Fruit fly (Drosophila melanogaster) whole organism, embryonic: ENCODE results near the gene CG31213.

Experiments
- ATbp ChIP-seq: fragments of 200-800 bp; sonication (Bioruptor generic); optimal IDR thresholded peaks from 2 replicates; lab custom pipeline; 2017; ENCODE audit warnings: missing biosample characterization, mild to moderate bottlenecking, missing genetic modification characterization, missing genetic modification reagents
- Aef1 ChIP-seq: fragments of 200-800 bp; sonication (Bioruptor generic); IDR thresholded peaks from 3 replicates; pipeline ENCODE4 v1.3.6; 2022; ENCODE audit warnings: missing biosample characterization, missing genetic modification characterization
- B-H2 ChIP-seq: fragments of 200-800 bp; sonication (Bioruptor generic); optimal IDR thresholded peaks from 2 replicates; lab custom pipeline; 2018; ENCODE audit warnings: missing biosample characterization, mild to moderate bottlenecking, missing genetic modification characterization
- CG10274 ChIP-seq: fragments of 200-800 bp; sonication (Bioruptor generic); optimal IDR thresholded peaks from 3 replicates; lab custom pipeline; 2017; ENCODE audit warnings: missing biosample characterization, mild to moderate bottlenecking, missing genetic modification characterization
- CG10462 ChIP-seq: fragments of 200-800 bp; sonication (Bioruptor generic); optimal IDR thresholded peaks from 2 replicates; lab custom pipeline; 2016; ENCODE audit warnings: missing biosample characterization, missing genetic modification characterization
- CG12104 ChIP-seq: fragments of 200-800 bp; sonication (Bioruptor generic); optimal IDR thresholded peaks from 3 replicates; lab custom pipeline; 2016; ENCODE audit warnings: missing biosample characterization, missing genetic modification characterization
- CG12236 ChIP-seq: fragments of 200-800 bp; sonication (Bioruptor generic); optimal IDR thresholded peaks from 2 replicates; lab custom pipeline; 2016; ENCODE audit warnings: missing biosample characterization, missing genetic modification characterization
- CG12744 ChIP-seq: fragments of 200-800 bp; sonication (Bioruptor generic); optimal IDR thresholded peaks from 2 replicates; lab custom pipeline; 2016; ENCODE audit warnings: missing biosample characterization, missing genetic modification characterization
- CG15011 ChIP-seq: fragments of 200-800 bp; sonication (Bioruptor generic); optimal IDR thresholded peaks from 3 replicates; lab custom pipeline; 2018; ENCODE audit warnings: missing biosample characterization, mild to moderate bottlenecking, missing genetic modification characterization
- CG15269 ChIP-seq: fragments of 200-800 bp; sonication (Bioruptor generic); optimal IDR thresholded peaks from 2 replicates; lab custom pipeline; 2018; ENCODE audit warnings: missing biosample characterization, mild to moderate bottlenecking, missing genetic modification characterization, moderate library complexity
- CG15601 ChIP-seq: fragments of 200-800 bp; sonication (Bioruptor generic); optimal IDR thresholded peaks from 3 replicates; lab custom pipeline; 2019; ENCODE audit warnings: missing biosample characterization, mild to moderate bottlenecking, missing genetic modification characterization, moderate library complexity
- CG16863 ChIP-seq: fragments of 200-800 bp; sonication (Bioruptor generic); optimal IDR thresholded peaks from 3 replicates; lab custom pipeline; 2016; ENCODE audit warnings: missing biosample characterization, missing genetic modification characterization
- CG17186 ChIP-seq: fragments of 200-800 bp; sonication (Bioruptor generic); optimal IDR thresholded peaks from 3 replicates; lab custom pipeline; 2017; ENCODE audit warnings: missing biosample characterization, missing genetic modification reagents, missing genetic modification characterization
- CG17361 ChIP-seq: fragments of 200-800 bp; sonication (Bioruptor generic); IDR thresholded peaks from 3 replicates; pipeline ENCODE4 v1.3.6; 2022; ENCODE audit warnings: missing biosample characterization, missing genetic modification characterization
- CG17385 ChIP-seq: fragments of 200-800 bp; sonication (Bioruptor generic); optimal IDR thresholded peaks from 3 replicates; lab custom pipeline; 2018; ENCODE audit warnings: missing biosample characterization, mild to moderate bottlenecking, missing genetic modification characterization
- CG17568 ChIP-seq: fragments of 200-800 bp; sonication (Bioruptor generic); optimal IDR thresholded peaks from 2 replicates; lab custom pipeline; 2018; ENCODE audit warnings: missing biosample characterization, mild to moderate bottlenecking, missing genetic modification characterization, moderate library complexity
- CG2199 ChIP-seq: fragments of 200-800 bp; sonication (Bioruptor generic); IDR thresholded peaks from 3 replicates; pipeline ENCODE4 v1.3.6; 2022; ENCODE audit warnings: missing biosample characterization, missing genetic modification characterization
- CG3065 ChIP-seq: fragments of 200-800 bp; sonication (Bioruptor generic); optimal IDR thresholded peaks from 2 replicates; lab custom pipeline; 2016; ENCODE audit warnings: missing biosample characterization, missing genetic modification characterization
- CG31365 ChIP-seq: fragments of 200-800 bp; sonication (Bioruptor generic); optimal IDR thresholded peaks from 2 replicates; lab custom pipeline; 2018; ENCODE audit warnings: missing biosample characterization, mild to moderate bottlenecking, missing genetic modification characterization
- CG42726 ChIP-seq: fragments of 200-800 bp; sonication (Bioruptor generic); IDR thresholded peaks from 2 replicates; pipeline ENCODE4 v1.3.6; 2022; ENCODE audit warnings: missing biosample characterization, missing genetic modification characterization; ENCODE audit not compliant: partially characterized antibody
- CG6254 ChIP-seq: fragments of 200-800 bp; sonication (Bioruptor generic); optimal IDR thresholded peaks from 3 replicates; lab custom pipeline; 2017; ENCODE audit warnings: mild to moderate bottlenecking, missing biosample characterization, missing genetic modification reagents, missing genetic modification characterization
- CG6654 ChIP-seq: fragments of 200-800 bp; sonication (Bioruptor generic); optimal IDR thresholded peaks from 2 replicates; lab custom pipeline; 2017; ENCODE audit warnings: missing biosample characterization, mild to moderate bottlenecking, missing genetic modification characterization
- CG6813 ChIP-seq: fragments of 200-800 bp; sonication (Bioruptor generic); optimal IDR thresholded peaks from 2 replicates; lab custom pipeline; 2017; ENCODE audit warnings: missing biosample characterization, missing genetic modification characterization, mild to moderate bottlenecking, moderate library complexity, missing genetic modification reagents
- CG8388 ChIP-seq: fragments of 200-800 bp; sonication (Bioruptor generic); optimal IDR thresholded peaks from 2 replicates; lab custom pipeline; 2019; ENCODE audit warnings: missing biosample characterization, mild to moderate bottlenecking, missing genetic modification characterization, moderate library complexity
- CG9817 ChIP-seq: fragments of 200-800 bp; sonication (Bioruptor generic); optimal IDR thresholded peaks from 2 replicates; lab custom pipeline; 2018; ENCODE audit warnings: missing biosample characterization, mild to moderate bottlenecking, missing genetic modification characterization, moderate library complexity
- CTCF ChIP-seq: fragments of 200-800 bp; sonication (Bioruptor generic); optimal IDR thresholded peaks from 2 replicates; lab custom pipeline; 2017; ENCODE audit warnings: missing biosample characterization, mild to moderate bottlenecking, missing genetic modification characterization, moderate library complexity
- Dad ChIP-seq: fragments of 200-800 bp; sonication (Bioruptor generic); optimal IDR thresholded peaks from 3 replicates; lab custom pipeline; 2016; ENCODE audit warnings: missing biosample characterization, missing genetic modification characterization
- Dbx ChIP-seq: fragments of 200-800 bp; sonication (Bioruptor generic); IDR thresholded peaks from 3 replicates; pipeline ENCODE4 v1.3.6; 2022; ENCODE audit warnings: missing biosample characterization, missing genetic modification characterization
- HHEX ChIP-seq: fragments of 200-800 bp; sonication (Bioruptor generic); optimal IDR thresholded peaks from 3 replicates; lab custom pipeline; 2017; ENCODE audit warnings: missing biosample characterization, mild to moderate bottlenecking, missing genetic modification characterization, missing genetic modification reagents
- HLH4C ChIP-seq: fragments of 200-800 bp; sonication (Bioruptor generic); IDR thresholded peaks from 3 replicates; pipeline ENCODE4 v1.3.6; 2022; ENCODE audit warnings: missing biosample characterization, missing genetic modification characterization; ENCODE audit not compliant: partially characterized antibody
- Hr3 ChIP-seq: fragments of 200-800 bp; sonication (Bioruptor generic); optimal IDR thresholded peaks from 3 replicates; lab custom pipeline; 2016; ENCODE audit warnings: missing biosample characterization, missing genetic modification characterization
- Med ChIP-seq: fragments of 200-800 bp; sonication (Bioruptor generic); peaks from one replicate; lab custom pipeline; 2016; ENCODE audit warnings: missing biosample characterization, missing genetic modification characterization, mild to moderate bottlenecking, inconsistent platforms, moderate library complexity
- Nf-YA ChIP-seq: fragments of 200-800 bp; sonication (Bioruptor generic); IDR thresholded peaks from 2 replicates; pipeline ENCODE4 v1.3.6; 2022; ENCODE audit warnings: missing biosample characterization, missing genetic modification characterization
- Poxn ChIP-seq: fragments of 200-800 bp; sonication (Bioruptor generic); IDR thresholded peaks from 2 replicates; pipeline ENCODE4 v1.3.6; 2022; ENCODE audit warnings: missing biosample characterization, missing genetic modification characterization
- Rx ChIP-seq: fragments of 200-800 bp; sonication (Bioruptor generic); IDR thresholded peaks from 2 replicates; pipeline ENCODE4 v1.3.6; 2022; ENCODE audit warnings: missing biosample characterization, missing genetic modification characterization
- Sox100B ChIP-seq: fragments of 200-800 bp; sonication (Bioruptor generic); optimal IDR thresholded peaks from 3 replicates; lab custom pipeline; 2018; ENCODE audit warnings: missing biosample characterization, mild to moderate bottlenecking, missing genetic modification characterization
- aop ChIP-seq: fragments of 200-800 bp; sonication (Bioruptor generic); IDR thresholded peaks from 2 replicates; pipeline ENCODE4 v1.3.6; 2022; ENCODE audit warnings: missing biosample characterization, missing genetic modification characterization
- ash1 ChIP-seq: fragments of 200-800 bp; sonication (Bioruptor generic); optimal IDR thresholded peaks from 2 replicates; lab custom pipeline; 2018; ENCODE audit warnings: missing biosample characterization, mild to moderate bottlenecking, missing genetic modification characterization
- bowl ChIP-seq: fragments of 200-800 bp; sonication (Bioruptor generic); IDR thresholded peaks from 2 replicates; pipeline ENCODE4 v1.3.6; 2022; ENCODE audit warnings: missing biosample characterization, missing genetic modification characterization
- br ChIP-seq: fragments of >200 bp; optimal IDR thresholded peaks from 2 replicates; lab custom pipeline; 2017
- ftz-f1 ChIP-seq: fragments of 200-800 bp; sonication (Bioruptor generic); optimal IDR thresholded peaks from 2 replicates; lab custom pipeline; 2016; ENCODE audit warnings: missing biosample characterization, missing genetic modification characterization
- gfzf ChIP-seq: fragments of 200-800 bp; sonication (Bioruptor generic); optimal IDR thresholded peaks from 2 replicates; lab custom pipeline; 2016; ENCODE audit warnings: missing biosample characterization, mild to moderate bottlenecking, missing genetic modification characterization, moderate library complexity
- kah ChIP-seq: fragments of 200-800 bp; sonication (Bioruptor generic); optimal IDR thresholded peaks from 2 replicates; lab custom pipeline; 2018; ENCODE audit warnings: missing biosample characterization, mild to moderate bottlenecking, missing genetic modification characterization
- mam ChIP-seq: fragments of 200-800 bp; sonication (Bioruptor generic); optimal IDR thresholded peaks from 3 replicates; lab custom pipeline; 2016; ENCODE audit warnings: missing biosample characterization, missing genetic modification characterization
- sc ChIP-seq, 3 experiments: fragments of >200 bp in 2 of 3; fragments of 200-800 bp in 1 of 3; sonication (Bioruptor generic) in 1 of 3; optimal IDR thresholded peaks; 2 replicates in 2 of 3; 3 replicates in 1 of 3; lab custom pipeline; 2017; ENCODE audit warnings: mild to moderate bottlenecking in 1 of 3, missing biosample characterization in 1 of 3, missing genetic modification characterization in 1 of 3, missing genetic modification reagents in 1 of 3
- scrt ChIP-seq: fragments of 200-800 bp; sonication (Bioruptor generic); optimal IDR thresholded peaks from 2 replicates; lab custom pipeline; 2018; ENCODE audit warnings: missing biosample characterization, mild to moderate bottlenecking, missing genetic modification characterization, moderate library complexity
- sim ChIP-seq: fragments of 200-800 bp; sonication (Bioruptor generic); IDR thresholded peaks from 2 replicates; pipeline ENCODE4 v1.3.6; 2022; ENCODE audit warnings: missing biosample characterization, missing genetic modification characterization
- sqz ChIP-seq: fragments of 200-800 bp; sonication (Bioruptor generic); optimal IDR thresholded peaks from 3 replicates; lab custom pipeline; 2018; ENCODE audit warnings: missing biosample characterization, mild to moderate bottlenecking, missing genetic modification characterization
- tup ChIP-seq: fragments of 200-800 bp; sonication (Bioruptor generic); optimal IDR thresholded peaks from 2 replicates; lab custom pipeline; 2016; ENCODE audit warnings: missing biosample characterization, mild to moderate bottlenecking, missing genetic modification characterization, moderate library complexity
- vnd ChIP-seq: fragments of 200-800 bp; sonication (Bioruptor generic); IDR thresholded peaks from 3 replicates; pipeline ENCODE4 v1.3.6; 2022; ENCODE audit warnings: missing biosample characterization, missing genetic modification characterization; ENCODE audit not compliant: partially characterized antibody
- wek ChIP-seq: fragments of 200-800 bp; sonication (Bioruptor generic); optimal IDR thresholded peaks from 3 replicates; lab custom pipeline; 2018; ENCODE audit warnings: missing biosample characterization, mild to moderate bottlenecking, missing genetic modification characterization, moderate library complexity

The CG31213 gene

DNA sequence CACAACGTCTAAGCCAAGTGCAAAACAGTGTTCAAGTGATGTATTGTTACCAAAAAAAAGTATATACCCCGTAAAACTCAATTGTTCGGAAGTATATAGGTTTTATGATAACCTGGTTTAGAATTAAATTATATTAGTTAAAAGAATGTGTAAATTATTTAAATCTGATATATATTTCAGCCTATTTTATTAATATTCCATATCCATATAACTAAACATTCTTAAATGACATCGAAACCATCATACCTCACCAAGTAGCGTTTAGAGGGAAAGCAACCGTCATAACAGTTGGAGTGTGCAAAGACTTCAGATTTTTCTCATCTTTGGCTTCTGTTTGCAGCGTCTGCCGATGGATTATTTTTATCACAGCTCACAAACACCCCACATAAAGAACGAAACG, 26.8 kb downstream of the CG31213 start (continued):
- TF ChIP-seq gfzf (GFP tag; lab: Kevin White, UChicago) (no peak), CG42726 (GFP tag; lab: Robert Waterston, UW) (no peak), Sox100B (GFP tag; lab: Kevin White, UChicago) (peak; percentile 77), CG17361 (GFP tag; lab: Robert Waterston, UW) (peak; percentile 82), sqz (GFP tag; lab: Kevin White, UChicago) (peak; percentile 80), CG15601 (tag; lab: Kevin White, UChicago) (peak; percentile 79), CG3065 (GFP tag; lab: Kevin White, UChicago) (no peak), kah (GFP tag; lab: Kevin White, UChicago) (peak; percentile 39), CG17186 (GFP tag; lab: Kevin White, UChicago) (no peak), CG6254 (GFP tag; lab: Kevin White, UChicago) (peak; percentile 42), CG12104 (GFP tag; lab: Kevin White, UChicago) (peak; percentile 73), B-H2 (GFP tag; lab: Kevin White, UChicago) (peak; percentile 52), CG17385 (GFP tag; lab: Kevin White, UChicago) (peak; percentile 77), wek (no peak), CG31365 (tag; lab: Kevin White, UChicago) (no peak), CG10462 (GFP tag; lab: Kevin White, UChicago) (peak; percentile 54), sim (GFP tag; lab: Robert Waterston, UW) (peak; percentile 71), vnd (GFP tag; lab: Robert Waterston, UW) (no peak), Nf-YA (GFP tag; lab: Robert Waterston, UW) (peak; percentile 61; the same call in 1 of the 2 replicates), tup (GFP tag; lab: Kevin White, UChicago) (no peak), CG6813 (GFP tag; lab: Kevin White, UChicago) (peak; percentile 54), ftz-f1 (GFP tag; lab: Kevin White, UChicago) (no peak), Rx (no peak), scrt (GFP tag; lab: Kevin White, UChicago) (peak; percentile 57), CG17568 (GFP tag; lab: Kevin White, UChicago) (peak; percentile 18), ash1 (GFP tag; lab: Kevin White, UChicago) (no peak), CG2199 (GFP tag; lab: Robert Waterston, UW) (no peak), CG6654 (GFP tag; lab: Kevin White, UChicago) (peak; percentile 43), CTCF (GFP tag; lab: Kevin White, UChicago) (no peak), Aef1 (GFP tag; lab: Robert Waterston, UW) (peak; percentile 64), CG10274 (GFP tag; lab: Kevin White, UChicago) (peak; percentile 22), CG9817 (peak; percentile 77), CG8388 (GFP tag; lab: Kevin White, UChicago) (peak; percentile 88), Med (GFP tag; lab: Kevin White, UChicago) (peak; percentile 55), HHEX (GFP tag; lab: Kevin White, UChicago) (peak; percentile 64), sc (optimal IDR thresholded peaks at IDR 0.05; lab: Kevin White, UChicago) (no peak), sc (GFP tag; optimal IDR thresholded peaks at IDR 0.05; lab: Kevin White, UChicago) (peak; percentile 38), ATbp (GFP tag; lab: Kevin White, UChicago) (peak; percentile 71), mam (GFP tag; lab: Kevin White, UChicago) (no peak), CG15269 (tag; lab: Kevin White, UChicago) (peak; percentile 87), CG12744 (no peak), Dbx (GFP tag; lab: Robert Waterston, UW) (peak; percentile 76), CG16863 (GFP tag; lab: Kevin White, UChicago) (no peak), aop (GFP tag; lab: Robert Waterston, UW) (no peak), br (lab: Kevin White, UChicago) (no peak), CG12236 (no peak), Hr3 (GFP tag; lab: Kevin White, UChicago) (peak; percentile 76), bowl (peak; percentile 42; the same call in 1 of the 2 replicates), HLH4C (no peak), Poxn (no peak), Dad (no peak), CG15011 (GFP tag; lab: Kevin White, UChicago) (peak; percentile 43)
